Fruit fly (Drosophila melanogaster) whole organism, adult: ENCODE data around the gene Sumo.

ENCODE experiments used
- CG14711 ChIP-seq: fragments of 200-800 bp; sonication (Bioruptor generic); optimal IDR thresholded peaks from 2 replicates; lab custom pipeline; 2018; ENCODE audit warnings: missing biosample characterization, mild to moderate bottlenecking, missing genetic modification characterization, moderate library complexity
- Hr96 ChIP-seq: fragments of 200-800 bp; sonication (Bioruptor generic); optimal IDR thresholded peaks from 2 replicates; lab custom pipeline; 2016; ENCODE audit warnings: missing biosample characterization, missing genetic modification characterization
- cic ChIP-seq: fragments of 200-800 bp; sonication (Bioruptor generic); optimal IDR thresholded peaks from 2 replicates; lab custom pipeline; 2017; ENCODE audit warnings: missing biosample characterization, mild to moderate bottlenecking, missing genetic modification characterization, moderate library complexity

DNA sequence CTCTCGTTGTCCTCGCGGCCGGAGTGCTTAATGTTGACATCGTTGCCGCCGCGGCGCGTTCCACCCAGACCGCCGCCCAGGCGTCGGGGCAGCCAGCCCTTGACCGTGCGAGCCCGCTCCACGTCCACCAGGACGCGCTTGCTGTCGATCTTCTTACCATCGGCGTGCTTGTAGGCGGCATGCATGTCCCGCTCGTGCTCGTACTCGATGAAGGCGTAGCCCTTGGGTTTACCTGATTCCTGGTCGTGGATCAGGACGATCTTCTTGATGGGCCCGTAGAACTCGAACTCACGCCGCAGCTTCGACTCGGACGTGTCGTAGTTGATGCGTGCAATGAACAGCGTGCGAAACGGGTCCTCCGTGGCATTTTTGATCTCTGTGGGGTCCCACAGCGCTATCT, 3.4 kb upstream of the Sumo start:
- TF ChIP-seq CG14711 (tag; lab: Kevin White, UChicago), result no peak
- TF ChIP-seq Hr96 (GFP tag; lab: Kevin White, UChicago), result no peak
- no peak for TF ChIP-seq cic (GFP tag; lab: Kevin White, UChicago)
